Fruit fly (Drosophila melanogaster) whole organism, embryonic: ENCODE measurements around the gene lark.

Experiments
- Adf1 ChIP-seq: fragments of 200-800 bp; sonication (Bioruptor generic); IDR thresholded peaks from 2 replicates; pipeline ENCODE4 v1.3.6; 2022; ENCODE audit warnings: missing biosample characterization, missing genetic modification characterization
- Antp ChIP-seq: fragments of 200-800 bp; sonication (Bioruptor generic); optimal IDR thresholded peaks from 3 replicates; lab custom pipeline; 2016; ENCODE audit warnings: missing biosample characterization, missing genetic modification characterization
- CG11504 ChIP-seq: fragments of 200-800 bp; sonication (Bioruptor generic); optimal IDR thresholded peaks from 3 replicates; lab custom pipeline; 2019; ENCODE audit warnings: missing biosample characterization, mild to moderate bottlenecking, missing genetic modification characterization, moderate library complexity
- CG12659 ChIP-seq: fragments of 200-800 bp; sonication (Bioruptor generic); optimal IDR thresholded peaks from 3 replicates; lab custom pipeline; 2017; ENCODE audit warnings: mild to moderate bottlenecking, missing biosample characterization, missing genetic modification reagents, missing genetic modification characterization
- CG13775 ChIP-seq: fragments of 200-800 bp; sonication (Bioruptor generic); optimal IDR thresholded peaks from 3 replicates; lab custom pipeline; 2017; ENCODE audit warnings: missing biosample characterization, mild to moderate bottlenecking, missing genetic modification characterization
- CG14050 ChIP-seq: fragments of 200-800 bp; sonication (Bioruptor generic); IDR thresholded peaks from 3 replicates; pipeline ENCODE4 v1.3.6; 2022; ENCODE audit warnings: missing biosample characterization, missing genetic modification characterization
- CG15479 ChIP-seq: fragments of 200-800 bp; sonication (Bioruptor generic); optimal IDR thresholded peaks from 3 replicates; lab custom pipeline; 2019; ENCODE audit warnings: missing biosample characterization, mild to moderate bottlenecking, missing genetic modification characterization, moderate library complexity
- CG17829 ChIP-seq: fragments of 200-800 bp; optimal IDR thresholded peaks from 2 replicates; lab custom pipeline; 2019; ENCODE audit warnings: missing biosample characterization, mild to moderate bottlenecking, missing genetic modification characterization, moderate library complexity
- CG18262 ChIP-seq: fragments of 200-800 bp; optimal IDR thresholded peaks from 3 replicates; lab custom pipeline; 2019; ENCODE audit warnings: missing biosample characterization, mild to moderate bottlenecking, missing genetic modification characterization, moderate library complexity
- CG2678 ChIP-seq: fragments of 200-800 bp; sonication (Bioruptor generic); optimal IDR thresholded peaks from 3 replicates; lab custom pipeline; 2019; ENCODE audit warnings: missing biosample characterization, mild to moderate bottlenecking, missing genetic modification characterization, moderate library complexity
- CG3163 ChIP-seq: fragments of 200-800 bp; sonication (Bioruptor generic); optimal IDR thresholded peaks from 3 replicates; lab custom pipeline; 2016; ENCODE audit warnings: missing biosample characterization, missing genetic modification characterization
- CG33557 ChIP-seq: fragments of 200-800 bp; sonication (Bioruptor generic); optimal IDR thresholded peaks from 2 replicates; lab custom pipeline; 2019; ENCODE audit warnings: missing biosample characterization, mild to moderate bottlenecking, missing genetic modification characterization, moderate library complexity
- CG34224 ChIP-seq: fragments of 200-800 bp; sonication (Bioruptor generic); IDR thresholded peaks from 3 replicates; pipeline ENCODE4 v1.3.6; 2022; ENCODE audit warnings: missing biosample characterization, missing genetic modification characterization; ENCODE audit not compliant: partially characterized antibody
- CG34422 ChIP-seq: fragments of 200-800 bp; sonication (Bioruptor generic); IDR thresholded peaks from 3 replicates; pipeline ENCODE4 v1.3.6; 2022; ENCODE audit warnings: missing biosample characterization, missing genetic modification characterization
- CG4360 ChIP-seq: fragments of 200-800 bp; sonication (Bioruptor generic); IDR thresholded peaks from 2 replicates; pipeline ENCODE4 v1.3.6; 2022; ENCODE audit warnings: missing biosample characterization, missing genetic modification characterization
- CG43689 ChIP-seq: fragments of 200-800 bp; sonication (Bioruptor generic); IDR thresholded peaks from 2 replicates; pipeline ENCODE4 v1.3.6; 2022; ENCODE audit warnings: missing biosample characterization, missing genetic modification characterization
- CG6683 ChIP-seq: fragments of 200-800 bp; sonication (Bioruptor generic); optimal IDR thresholded peaks from 2 replicates; lab custom pipeline; 2017; ENCODE audit warnings: missing biosample characterization, mild to moderate bottlenecking, missing genetic modification characterization, missing genetic modification reagents
- CG8924 ChIP-seq: fragments of 200-800 bp; optimal IDR thresholded peaks from 3 replicates; lab custom pipeline; 2019; ENCODE audit warnings: missing biosample characterization, mild to moderate bottlenecking, missing genetic modification characterization, moderate library complexity
- E2f1 ChIP-seq: fragments of 200-800 bp; sonication (Bioruptor generic); IDR thresholded peaks from 2 replicates; pipeline ENCODE4 v1.3.6; 2022; ENCODE audit warnings: missing biosample characterization, missing genetic modification characterization
- Elba2 ChIP-seq: fragments of 200-800 bp; sonication (Bioruptor generic); optimal IDR thresholded peaks from 3 replicates; lab custom pipeline; 2016; ENCODE audit warnings: missing biosample characterization, missing genetic modification characterization
- Hr39 ChIP-seq: fragments of >200 bp; optimal IDR thresholded peaks from 2 replicates; lab custom pipeline; 2017
- Med ChIP-seq: fragments of 200-800 bp; sonication (Bioruptor generic); peaks from one replicate; lab custom pipeline; 2016; ENCODE audit warnings: missing biosample characterization, missing genetic modification characterization, mild to moderate bottlenecking, inconsistent platforms, moderate library complexity
- Meics ChIP-seq: fragments of 200-800 bp; sonication (Bioruptor generic); optimal IDR thresholded peaks from 2 replicates; lab custom pipeline; 2017; ENCODE audit warnings: missing biosample characterization, mild to moderate bottlenecking, missing genetic modification characterization
- Nf-YB ChIP-seq: fragments of 200-800 bp; sonication (Bioruptor generic); optimal IDR thresholded peaks from 3 replicates; lab custom pipeline; 2019; ENCODE audit warnings: missing biosample characterization, mild to moderate bottlenecking, missing genetic modification characterization, moderate library complexity
- Nf-YC ChIP-seq: fragments of 200-800 bp; optimal IDR thresholded peaks from 3 replicates; lab custom pipeline; 2019; ENCODE audit warnings: missing biosample characterization, mild to moderate bottlenecking, missing genetic modification characterization, moderate library complexity
- Stat92E ChIP-seq, 3 experiments: fragments of >200 bp in 2 of 3; fragments of 200-800 bp in 1 of 3; sonication (Bioruptor generic) in 1 of 3; optimal IDR thresholded peaks; 2 replicates each; lab custom pipeline; 2017 to 2019; ENCODE audit warnings: missing biosample characterization in 3 of 3, missing genetic modification characterization in 3 of 3, mild to moderate bottlenecking in 1 of 3, moderate library complexity in 1 of 3
- Tbp ChIP-seq: fragments of >200 bp; optimal IDR thresholded peaks from 2 replicates; lab custom pipeline; 2018; ENCODE audit warnings: missing biosample characterization, missing genetic modification characterization
- YL-1 ChIP-seq: fragments of 200-800 bp; sonication (Bioruptor generic); optimal IDR thresholded peaks from 3 replicates; lab custom pipeline; 2017; ENCODE audit warnings: missing biosample characterization, mild to moderate bottlenecking, missing genetic modification characterization
- ab ChIP-seq: fragments of 200-800 bp; sonication (Bioruptor generic); optimal IDR thresholded peaks from 2 replicates; lab custom pipeline; 2016; ENCODE audit warnings: missing biosample characterization, missing genetic modification characterization
- aop ChIP-seq: fragments of 200-800 bp; sonication (Bioruptor generic); IDR thresholded peaks from 2 replicates; pipeline ENCODE4 v1.3.6; 2022; ENCODE audit warnings: missing biosample characterization, missing genetic modification characterization
- cg ChIP-seq: fragments of 200-800 bp; sonication (Bioruptor generic); optimal IDR thresholded peaks from 3 replicates; lab custom pipeline; 2019; ENCODE audit warnings: missing biosample characterization, mild to moderate bottlenecking, missing genetic modification characterization, moderate library complexity
- chinmo ChIP-seq: fragments of 200-800 bp; sonication (Bioruptor generic); IDR thresholded peaks from 4 replicates; pipeline ENCODE4 v1.3.6; 2022; ENCODE audit warnings: missing biosample characterization, missing genetic modification characterization; ENCODE audit not compliant: partially characterized antibody
- crol ChIP-seq: fragments of 200-800 bp; sonication (Bioruptor generic); IDR thresholded peaks from 2 replicates; pipeline ENCODE4 v1.3.6; 2022; ENCODE audit warnings: missing biosample characterization, missing genetic modification characterization
- dm ChIP-seq: fragments of 200-800 bp; sonication (Bioruptor generic); optimal IDR thresholded peaks from 3 replicates; lab custom pipeline; 2016; ENCODE audit warnings: missing biosample characterization, missing genetic modification characterization
- fd96Cb ChIP-seq: fragments of 200-800 bp; sonication (Bioruptor generic); optimal IDR thresholded peaks from 2 replicates; lab custom pipeline; 2018; ENCODE audit warnings: missing biosample characterization, mild to moderate bottlenecking, missing genetic modification characterization, moderate library complexity
- h ChIP-seq: fragments of >200 bp; optimal IDR thresholded peaks from 2 replicates; lab custom pipeline; 2017
- insv ChIP-seq, 2 experiments: fragments of 200-800 bp; sonication (Bioruptor generic); optimal IDR thresholded peaks; 3 replicates each; lab custom pipeline; 2016 to 2018; ENCODE audit warnings: missing biosample characterization in 2 of 2, missing genetic modification characterization in 2 of 2
- knrl ChIP-seq: fragments of 200-800 bp; sonication (Bioruptor generic); IDR thresholded peaks from 3 replicates; pipeline ENCODE4 v1.3.6; 2022; ENCODE audit warnings: missing biosample characterization, missing genetic modification characterization; ENCODE audit not compliant: partially characterized antibody
- mld ChIP-seq: fragments of 200-800 bp; sonication (Bioruptor generic); IDR thresholded peaks from 3 replicates; pipeline ENCODE4 v1.3.6; 2022; ENCODE audit warnings: missing biosample characterization, missing genetic modification characterization; ENCODE audit not compliant: partially characterized antibody
- nerfin-1 ChIP-seq: fragments of 200-800 bp; sonication (Bioruptor generic); optimal IDR thresholded peaks from 3 replicates; lab custom pipeline; 2019; ENCODE audit warnings: missing biosample characterization, mild to moderate bottlenecking, missing genetic modification characterization, moderate library complexity
- nmo ChIP-seq: fragments of 200-800 bp; sonication (Bioruptor generic); optimal IDR thresholded peaks from 2 replicates; lab custom pipeline; 2018; ENCODE audit warnings: missing biosample characterization, mild to moderate bottlenecking, missing genetic modification characterization, moderate library complexity
- onecut ChIP-seq: fragments of 200-800 bp; sonication (Bioruptor generic); IDR thresholded peaks from 2 replicates; pipeline ENCODE4 v1.3.6; 2022; ENCODE audit warnings: missing biosample characterization, missing genetic modification characterization
- pros ChIP-seq: fragments of 200-800 bp; sonication (Bioruptor generic); optimal IDR thresholded peaks from 3 replicates; lab custom pipeline; 2019; ENCODE audit warnings: missing biosample characterization, mild to moderate bottlenecking, missing genetic modification characterization, moderate library complexity
- ro ChIP-seq: fragments of 200-800 bp; sonication (Bioruptor generic); IDR thresholded peaks from 2 replicates; pipeline ENCODE4 v1.3.6; 2022; ENCODE audit warnings: missing biosample characterization, missing genetic modification characterization
- sens ChIP-seq: fragments of 200-800 bp; sonication (Bioruptor generic); peaks from one replicate; lab custom pipeline; 2016; ENCODE audit warnings: missing biosample characterization, missing genetic modification characterization
- sqz ChIP-seq: fragments of 200-800 bp; sonication (Bioruptor generic); optimal IDR thresholded peaks from 3 replicates; lab custom pipeline; 2018; ENCODE audit warnings: missing biosample characterization, mild to moderate bottlenecking, missing genetic modification characterization
- yki ChIP-seq: fragments of >200 bp; optimal IDR thresholded peaks from 3 replicates; lab custom pipeline; 2018

lark gene

DNA sequence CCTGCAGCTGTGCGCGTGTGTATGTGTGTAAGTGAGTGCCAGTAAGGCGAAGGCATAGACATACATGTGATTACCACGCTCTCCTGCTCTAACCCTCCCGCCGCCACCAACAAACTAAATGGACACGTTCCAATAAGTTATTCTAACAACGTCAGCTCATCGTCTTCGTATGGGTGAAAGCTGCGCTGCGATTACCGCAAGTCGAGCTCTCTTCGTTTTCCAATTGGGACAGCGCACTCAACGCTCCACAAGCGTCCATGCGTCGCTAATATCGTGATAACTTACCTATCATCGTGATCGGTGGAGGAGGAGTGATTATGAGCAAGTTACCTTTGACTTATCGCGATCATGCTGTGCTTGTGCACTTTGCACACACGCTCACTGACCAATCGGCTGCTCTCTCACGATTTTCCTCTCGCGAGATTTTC, 22.0 kb downstream of the lark start (continued):
- TF ChIP-seq Med (peak; percentile 75), CG34224 (GFP tag; lab: Robert Waterston, UW) (no peak), CG14050 (GFP tag; lab: Robert Waterston, UW) (no peak), CG18262 (tag; lab: Kevin White, UChicago) (peak; percentile 2), fd96Cb (tag; lab: Kevin White, UChicago) (no peak), CG11504 (tag; lab: Kevin White, UChicago) (peak; percentile 41), YL-1 (GFP tag; lab: Kevin White, UChicago) (peak; percentile 4), CG2678 (tag; lab: Kevin White, UChicago) (peak; percentile 46), ab (GFP tag; lab: Kevin White, UChicago) (no peak), Meics (GFP tag; lab: Kevin White, UChicago) (peak; percentile 56), Stat92E (GFP tag; optimal IDR thresholded peaks at IDR 0.05; lab: Kevin White, UChicago) (no peak), h (lab: Kevin White, UChicago) (no peak), chinmo (0 out of 4 replicates have a peak, but pooled peaks have one; percentile 8), CG3163 (GFP tag; lab: Kevin White, UChicago) (no peak), nerfin-1 (peak; percentile 53), E2f1 (GFP tag; lab: Robert Waterston, UW) (no peak), dm (GFP tag; lab: Kevin White, UChicago) (peak; percentile 8), yki (lab: Kevin White, UChicago) (no peak), crol (GFP tag; lab: Robert Waterston, UW) (peak; percentile 91), onecut (GFP tag; lab: Robert Waterston, UW) (peak; percentile 71), ro (GFP tag; lab: Robert Waterston, UW) (no peak), CG43689 (GFP tag; lab: Robert Waterston, UW) (no peak), Hr39 (lab: Kevin White, UChicago) (no peak), mld (GFP tag; lab: Robert Waterston, UW) (no peak)

dm6 chr3L:7364717-7365278, 25.7 kb downstream of the lark start:
- TF ChIP-seq nmo (no peak), Tbp (no peak), CG12659 (GFP tag; lab: Kevin White, UChicago) (no peak), Nf-YB (GFP tag; lab: Kevin White, UChicago) (peak; percentile 43), pros (GFP tag; lab: Kevin White, UChicago) (peak; percentile 35), CG15479 (GFP tag; lab: Kevin White, UChicago) (no peak), CG34422 (GFP tag; lab: Robert Waterston, UW) (0 out of 3 replicates have a peak, but pooled peaks have one; percentile 14), Elba2 (GFP tag; lab: Kevin White, UChicago) (peak; percentile 51), insv (GFP tag; optimal IDR thresholded peaks at IDR 0.05; lab: Kevin White, UChicago) (peak; percentile 59 to 96), Antp (no peak), Adf1 (GFP tag; lab: Robert Waterston, UW) (peak; percentile 85), CG8924 (tag; lab: Kevin White, UChicago) (peak; percentile 14), cg (GFP tag; lab: Kevin White, UChicago) (peak; percentile 69), CG4360 (GFP tag; lab: Robert Waterston, UW) (peak; percentile 97), CG17829 (tag; lab: Kevin White, UChicago) (no peak), CG6683 (no peak), CG13775 (GFP tag; lab: Kevin White, UChicago) (no peak), CG33557 (peak; percentile 24), Nf-YC (peak; percentile 47), aop (GFP tag; lab: Robert Waterston, UW) (peak; percentile 3; the same call in 1 of the 2 replicates), sqz (GFP tag; lab: Kevin White, UChicago) (peak; percentile 4), sens (peak; percentile 61), knrl (GFP tag; lab: Robert Waterston, UW) (no peak)
- TF ChIP-seq, all 482 proteins: peak for 14
